Fruit fly (Drosophila melanogaster) whole organism, embryonic: Measurements from ENCODE around the gene RSG7.

ENCODE experiments used
- Adf1 ChIP-seq: fragments of 200-800 bp; sonication (Bioruptor generic); IDR thresholded peaks from 2 replicates; pipeline ENCODE4 v1.3.6; 2022; ENCODE audit warnings: missing biosample characterization, missing genetic modification characterization
- CG10366 ChIP-seq: fragments of 200-800 bp; sonication (Bioruptor generic); IDR thresholded peaks from 2 replicates; pipeline ENCODE4 v1.3.6; 2022; ENCODE audit warnings: missing biosample characterization, missing genetic modification characterization
- CG10543 ChIP-seq: fragments of 200-800 bp; sonication (Bioruptor generic); optimal IDR thresholded peaks from 3 replicates; lab custom pipeline; 2017; ENCODE audit warnings: missing biosample characterization, mild to moderate bottlenecking, missing genetic modification characterization, moderate library complexity
- CG11247 ChIP-seq: fragments of 200-800 bp; sonication (Bioruptor generic); IDR thresholded peaks from 2 replicates; pipeline ENCODE4 v1.3.6; 2022; ENCODE audit warnings: missing biosample characterization, missing genetic modification characterization
- CG11456 ChIP-seq: fragments of 200-800 bp; sonication (Bioruptor generic); IDR thresholded peaks from 3 replicates; pipeline ENCODE4 v1.3.6; 2022; ENCODE audit warnings: missing biosample characterization, missing genetic modification characterization
- CG15479 ChIP-seq: fragments of 200-800 bp; sonication (Bioruptor generic); optimal IDR thresholded peaks from 3 replicates; lab custom pipeline; 2019; ENCODE audit warnings: missing biosample characterization, mild to moderate bottlenecking, missing genetic modification characterization, moderate library complexity
- CG1603 ChIP-seq: fragments of 200-800 bp; sonication (Bioruptor generic); optimal IDR thresholded peaks from 2 replicates; lab custom pipeline; 2019; ENCODE audit warnings: missing biosample characterization, mild to moderate bottlenecking, missing genetic modification characterization, moderate library complexity
- CG17359 ChIP-seq: fragments of 200-800 bp; sonication (Bioruptor generic); optimal IDR thresholded peaks from 3 replicates; lab custom pipeline; 2018; ENCODE audit warnings: missing biosample characterization, mild to moderate bottlenecking, missing genetic modification characterization, moderate library complexity
- CG2116 ChIP-seq: fragments of 200-800 bp; sonication (Bioruptor generic); optimal IDR thresholded peaks from 3 replicates; lab custom pipeline; 2018; ENCODE audit warnings: missing biosample characterization, mild to moderate bottlenecking, missing genetic modification characterization
- CG2712 ChIP-seq: fragments of 200-800 bp; optimal IDR thresholded peaks from 3 replicates; lab custom pipeline; 2019; ENCODE audit warnings: missing biosample characterization, mild to moderate bottlenecking, missing genetic modification characterization, moderate library complexity
- CG34376 ChIP-seq: fragments of 200-800 bp; sonication (Bioruptor generic); optimal IDR thresholded peaks from 2 replicates; lab custom pipeline; 2018; ENCODE audit warnings: missing biosample characterization, mild to moderate bottlenecking, missing genetic modification characterization
- CG4282 ChIP-seq: fragments of 200-800 bp; sonication (Bioruptor generic); optimal IDR thresholded peaks from 2 replicates; lab custom pipeline; 2016; ENCODE audit warnings: missing biosample characterization, missing genetic modification characterization
- CG8281 ChIP-seq: fragments of 200-800 bp; sonication (Bioruptor generic); optimal IDR thresholded peaks from 2 replicates; lab custom pipeline; 2018; ENCODE audit warnings: missing biosample characterization, mild to moderate bottlenecking, missing genetic modification characterization, moderate library complexity
- Camta ChIP-seq: fragments of 200-800 bp; sonication (Bioruptor generic); optimal IDR thresholded peaks from 2 replicates; lab custom pipeline; 2016; ENCODE audit warnings: missing biosample characterization, missing genetic modification characterization
- D19B ChIP-seq: fragments of 200-800 bp; sonication (Bioruptor generic); optimal IDR thresholded peaks from 2 replicates; lab custom pipeline; 2017; ENCODE audit warnings: missing biosample characterization, mild to moderate bottlenecking, missing genetic modification characterization
- Dbx ChIP-seq: fragments of 200-800 bp; sonication (Bioruptor generic); IDR thresholded peaks from 3 replicates; pipeline ENCODE4 v1.3.6; 2022; ENCODE audit warnings: missing biosample characterization, missing genetic modification characterization
- Eip74EF ChIP-seq, 2 experiments: fragments of 200-800 bp in 1 of 2; fragments of >200 bp in 1 of 2; sonication (Bioruptor generic) in 1 of 2; optimal IDR thresholded peaks; 2 replicates each; lab custom pipeline; 2017 to 2019; ENCODE audit warnings: missing biosample characterization in 2 of 2, missing genetic modification characterization in 2 of 2, mild to moderate bottlenecking in 1 of 2, moderate library complexity in 1 of 2
- Ets65A ChIP-seq: fragments of 200-800 bp; sonication (Bioruptor generic); peaks from one replicate; lab custom pipeline; 2016; ENCODE audit warnings: missing biosample characterization, missing genetic modification characterization
- GATAe ChIP-seq: fragments of 200-800 bp; sonication (Bioruptor generic); conservative IDR thresholded peaks from 2 replicates; pipeline ENCODE4 v1.3.6; 2022; ENCODE audit warnings: missing biosample characterization, missing genetic modification characterization
- Gsc ChIP-seq: fragments of 200-800 bp; sonication (Bioruptor generic); IDR thresholded peaks from 2 replicates; pipeline ENCODE4 v1.3.6; 2022; ENCODE audit warnings: missing biosample characterization, missing genetic modification characterization
- Hr78 ChIP-seq, 2 experiments: fragments of 200-800 bp in 1 of 2; fragments of >200 bp in 1 of 2; sonication (Bioruptor generic) in 1 of 2; optimal IDR thresholded peaks; 2 replicates each; lab custom pipeline; 2017 to 2019; ENCODE audit warnings: missing biosample characterization in 2 of 2, missing genetic modification characterization in 2 of 2, mild to moderate bottlenecking in 1 of 2, moderate library complexity in 1 of 2
- Jarid2 ChIP-seq: fragments of 200-800 bp; sonication (Bioruptor generic); optimal IDR thresholded peaks from 3 replicates; lab custom pipeline; 2017; ENCODE audit warnings: mild to moderate bottlenecking, missing biosample characterization, missing genetic modification reagents, missing genetic modification characterization
- Mad ChIP-seq: fragments of 200-800 bp; sonication (Bioruptor generic); optimal IDR thresholded peaks from 2 replicates; lab custom pipeline; 2016; ENCODE audit warnings: missing biosample characterization, missing genetic modification characterization
- Med ChIP-seq: fragments of 200-800 bp; sonication (Bioruptor generic); peaks from one replicate; lab custom pipeline; 2016; ENCODE audit warnings: missing biosample characterization, missing genetic modification characterization, mild to moderate bottlenecking, inconsistent platforms, moderate library complexity
- Nf-YB ChIP-seq: fragments of 200-800 bp; sonication (Bioruptor generic); optimal IDR thresholded peaks from 3 replicates; lab custom pipeline; 2019; ENCODE audit warnings: missing biosample characterization, mild to moderate bottlenecking, missing genetic modification characterization, moderate library complexity
- Side ChIP-seq: fragments of 200-800 bp; sonication (Bioruptor generic); optimal IDR thresholded peaks from 2 replicates; lab custom pipeline; 2016; ENCODE audit warnings: missing biosample characterization, missing genetic modification characterization
- Sin3A ChIP-seq: fragments of >200 bp; optimal IDR thresholded peaks from 2 replicates; lab custom pipeline; 2018
- TFAM ChIP-seq: fragments of 200-800 bp; sonication (Bioruptor generic); optimal IDR thresholded peaks from 2 replicates; lab custom pipeline; 2017; ENCODE audit warnings: missing biosample characterization, missing genetic modification characterization, inconsistent platforms
- Trl ChIP-seq, 3 experiments: fragments of >200 bp in 2 of 3; fragments of 200-800 bp in 1 of 3; sonication (Bioruptor generic) in 1 of 3; optimal IDR thresholded peaks; 2 replicates in 1 of 3; 3 replicates in 2 of 3; lab custom pipeline; 2016 to 2017; ENCODE audit warnings: missing biosample characterization in 1 of 3, missing genetic modification characterization in 1 of 3
- chinmo ChIP-seq: fragments of 200-800 bp; sonication (Bioruptor generic); IDR thresholded peaks from 4 replicates; pipeline ENCODE4 v1.3.6; 2022; ENCODE audit warnings: missing biosample characterization, missing genetic modification characterization; ENCODE audit not compliant: partially characterized antibody
- crol ChIP-seq: fragments of 200-800 bp; sonication (Bioruptor generic); IDR thresholded peaks from 2 replicates; pipeline ENCODE4 v1.3.6; 2022; ENCODE audit warnings: missing biosample characterization, missing genetic modification characterization
- gce ChIP-seq: fragments of 200-800 bp; sonication (Bioruptor generic); IDR thresholded peaks from 3 replicates; pipeline ENCODE4 v1.3.6; 2022; ENCODE audit warnings: missing biosample characterization, missing genetic modification characterization
- grn ChIP-seq: fragments of 200-800 bp; sonication (Bioruptor generic); optimal IDR thresholded peaks from 3 replicates; lab custom pipeline; 2017; ENCODE audit warnings: missing biosample characterization, missing genetic modification characterization
- gro ChIP-seq: fragments of 200-800 bp; sonication (Bioruptor generic); optimal IDR thresholded peaks from 2 replicates; lab custom pipeline; 2016; ENCODE audit warnings: missing biosample characterization, missing genetic modification characterization
- h ChIP-seq: fragments of >200 bp; optimal IDR thresholded peaks from 2 replicates; lab custom pipeline; 2017
- ind ChIP-seq: fragments of 200-800 bp; sonication (Bioruptor generic); optimal IDR thresholded peaks from 3 replicates; lab custom pipeline; 2016; ENCODE audit warnings: missing biosample characterization, missing genetic modification characterization
- mld ChIP-seq: fragments of 200-800 bp; sonication (Bioruptor generic); IDR thresholded peaks from 3 replicates; pipeline ENCODE4 v1.3.6; 2022; ENCODE audit warnings: missing biosample characterization, missing genetic modification characterization; ENCODE audit not compliant: partially characterized antibody
- nom ChIP-seq: fragments of 200-800 bp; sonication (Bioruptor generic); optimal IDR thresholded peaks from 2 replicates; lab custom pipeline; 2017; ENCODE audit warnings: missing biosample characterization, missing genetic modification characterization, mild to moderate bottlenecking, moderate library complexity, missing genetic modification reagents
- pb ChIP-seq: fragments of 200-800 bp; sonication (Bioruptor generic); optimal IDR thresholded peaks from 3 replicates; lab custom pipeline; 2016; ENCODE audit warnings: missing biosample characterization, missing genetic modification characterization
- row ChIP-seq: fragments of 200-800 bp; sonication (Bioruptor generic); IDR thresholded peaks from 3 replicates; pipeline ENCODE4 v1.3.6; 2022; ENCODE audit warnings: missing biosample characterization, missing genetic modification characterization
- sd ChIP-seq: fragments of 200-800 bp; sonication (Bioruptor generic); optimal IDR thresholded peaks from 3 replicates; lab custom pipeline; 2018; ENCODE audit warnings: missing biosample characterization, mild to moderate bottlenecking, missing genetic modification characterization, moderate library complexity
- sens-2 ChIP-seq: fragments of 200-800 bp; sonication (Bioruptor generic); IDR thresholded peaks from 2 replicates; pipeline ENCODE4 v1.3.6; 2022; ENCODE audit warnings: missing biosample characterization, missing genetic modification characterization
- seq ChIP-seq: fragments of 200-800 bp; sonication (Bioruptor generic); IDR thresholded peaks from 2 replicates; pipeline ENCODE4 v1.3.6; 2022; ENCODE audit warnings: missing biosample characterization, missing genetic modification characterization
- slbo ChIP-seq: fragments of 200-800 bp; sonication (Bioruptor generic); IDR thresholded peaks from 2 replicates; pipeline ENCODE4 v1.3.6; 2022; ENCODE audit warnings: missing biosample characterization, missing genetic modification characterization
- so ChIP-seq: fragments of 200-800 bp; sonication (Bioruptor generic); IDR thresholded peaks from 3 replicates; pipeline ENCODE4 v1.3.6; 2022; ENCODE audit warnings: missing biosample characterization, missing genetic modification characterization
- sug ChIP-seq: fragments of 200-800 bp; optimal IDR thresholded peaks from 2 replicates; lab custom pipeline; 2019; ENCODE audit warnings: missing biosample characterization, mild to moderate bottlenecking, missing genetic modification characterization, moderate library complexity
- tup ChIP-seq: fragments of 200-800 bp; sonication (Bioruptor generic); optimal IDR thresholded peaks from 2 replicates; lab custom pipeline; 2016; ENCODE audit warnings: missing biosample characterization, mild to moderate bottlenecking, missing genetic modification characterization, moderate library complexity
- vnd ChIP-seq: fragments of 200-800 bp; sonication (Bioruptor generic); IDR thresholded peaks from 3 replicates; pipeline ENCODE4 v1.3.6; 2022; ENCODE audit warnings: missing biosample characterization, missing genetic modification characterization; ENCODE audit not compliant: partially characterized antibody
- wor ChIP-seq: fragments of 200-800 bp; sonication (Bioruptor generic); IDR thresholded peaks from 2 replicates; pipeline ENCODE4 v1.3.6; 2022; ENCODE audit warnings: missing biosample characterization, missing genetic modification characterization

Gene RSG7

DNA sequence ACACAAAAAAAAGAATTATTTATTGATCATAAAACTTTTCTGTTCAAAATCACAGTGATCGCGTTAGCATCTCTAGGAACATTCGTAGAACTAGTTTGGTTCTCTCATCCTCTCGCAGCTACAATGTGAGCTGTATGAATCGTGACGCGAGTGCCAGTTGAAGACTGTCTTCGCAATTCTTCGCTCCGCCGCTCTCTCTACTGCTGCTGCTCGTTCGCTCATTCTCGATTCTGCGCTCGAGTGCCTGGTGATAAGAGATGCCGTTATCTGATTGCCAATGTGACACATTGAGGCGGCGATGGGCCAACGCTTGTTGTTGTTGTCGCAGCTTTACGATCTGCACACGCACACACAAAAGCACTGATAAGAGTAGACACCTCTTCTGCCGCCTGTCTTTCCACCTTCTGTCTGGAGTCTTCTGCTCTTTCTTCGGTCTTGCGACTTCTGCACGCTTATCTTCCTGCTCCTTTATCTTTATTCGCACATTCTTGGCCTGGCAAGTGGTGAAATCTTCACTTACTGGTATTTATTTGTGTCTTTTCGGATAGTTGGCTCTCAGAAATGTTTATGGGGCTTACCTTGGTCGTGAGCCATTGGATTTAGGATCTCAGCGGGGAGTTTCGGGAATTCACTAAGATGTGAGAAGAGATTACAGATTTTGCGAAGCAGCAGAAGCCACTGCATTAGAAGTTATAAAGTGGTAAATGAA lies 8.0 kb downstream of the RSG7 start (continued):
- no peak for TF ChIP-seq GATAe (GFP tag; lab: Robert Waterston, UW)
- TF ChIP-seq Jarid2 (GFP tag; lab: Kevin White, UChicago): no peak
- peak; percentile 28 for TF ChIP-seq sug
- TF ChIP-seq Ets65A (GFP tag; lab: Kevin White, UChicago): no peak
- peak; percentile 65 for TF ChIP-seq CG8281 (tag; lab: Kevin White, UChicago)
- TF ChIP-seq Trl (optimal IDR thresholded peaks at IDR 0.05; lab: Kevin White, UChicago): peak; percentile 52 to 64
- TF ChIP-seq Trl (GFP tag; optimal IDR thresholded peaks at IDR 0.05; lab: Kevin White, UChicago): no peak
- TF ChIP-seq gro (GFP tag; lab: Kevin White, UChicago): no peak
- TF ChIP-seq sens-2 (GFP tag; lab: Robert Waterston, UW): no peak
- TF ChIP-seq Med (GFP tag; lab: Kevin White, UChicago): peak; percentile 36
- no peak for TF ChIP-seq Dbx (GFP tag; lab: Robert Waterston, UW)
- TF ChIP-seq ind (GFP tag; lab: Kevin White, UChicago): no peak
- TF ChIP-seq Mad (GFP tag; lab: Kevin White, UChicago): no peak
- no peak for TF ChIP-seq CG10543 (GFP tag; lab: Kevin White, UChicago)
- no peak for TF ChIP-seq pb (GFP tag; lab: Kevin White, UChicago)
- no peak for TF ChIP-seq TFAM (GFP tag; lab: Kevin White, UChicago)
- TF ChIP-seq Nf-YB (GFP tag; lab: Kevin White, UChicago): no peak
- TF ChIP-seq CG15479 (GFP tag; lab: Kevin White, UChicago): peak; percentile 15
- TF ChIP-seq CG11456 (GFP tag; lab: Robert Waterston, UW): no peak
- TF ChIP-seq seq (GFP tag; lab: Robert Waterston, UW): no peak
- 0 out of 3 replicates have a peak, but pooled peaks have one; percentile 43 for TF ChIP-seq so (GFP tag; lab: Robert Waterston, UW)
- TF ChIP-seq CG11247 (GFP tag; lab: Robert Waterston, UW): no peak
- TF ChIP-seq sd (tag; lab: Kevin White, UChicago): peak; percentile 63
- TF ChIP-seq mld (GFP tag; lab: Robert Waterston, UW): no peak
- TF ChIP-seq CG2712 (tag; lab: Kevin White, UChicago): no peak
- no peak for TF ChIP-seq CG4282 (GFP tag; lab: Kevin White, UChicago)
- peak; percentile 39; the same call in 1 of the 2 replicates for TF ChIP-seq Adf1 (GFP tag; lab: Robert Waterston, UW)
- peak; percentile 11 for TF ChIP-seq grn (GFP tag; lab: Kevin White, UChicago)
- TF ChIP-seq CG34376 (GFP tag; lab: Kevin White, UChicago): peak; percentile 45

DNA sequence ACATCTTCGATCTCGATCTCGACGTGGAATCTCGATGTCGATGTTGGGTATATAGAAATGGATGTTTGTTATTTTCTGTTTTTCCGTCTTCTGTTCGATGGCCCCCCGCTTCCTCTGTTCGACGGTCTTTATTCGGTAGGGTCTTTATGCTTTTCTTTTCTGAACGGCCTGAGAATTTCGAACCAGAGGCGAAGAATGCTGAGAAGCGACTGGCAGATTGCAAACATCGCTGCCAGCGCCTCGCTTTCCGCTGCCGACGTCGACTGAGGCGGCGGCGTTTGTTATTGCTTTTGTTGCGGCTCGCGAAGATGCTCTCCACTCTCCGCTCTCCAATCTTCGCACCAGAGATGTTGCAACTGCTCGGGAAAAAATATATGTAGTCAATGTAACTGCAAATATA lies 8.9 kb downstream of the RSG7 start, which contains the start of the genes CG13004 and CG46306:
TSS of gene CG13004 (minus strand) at position 217 of the 400 bp plus-strand sequence.
TSS of gene CG46306 (minus strand) at position 217 of the 400 bp plus-strand sequence.
- peak; percentile 27; the same call in 1 of the 2 replicates for TF ChIP-seq slbo (GFP tag; lab: Robert Waterston, UW)
- 0 out of 2 replicates have a peak, but pooled peaks have one; percentile 12 for TF ChIP-seq crol (GFP tag; lab: Robert Waterston, UW)
- no peak for TF ChIP-seq CG17359 (tag; lab: Kevin White, UChicago)
- TF ChIP-seq CG10366: no peak
- peak; percentile 9; the same call in 1 of the 3 replicates for TF ChIP-seq row
- TF ChIP-seq Camta: no peak
- no peak for TF ChIP-seq CG1603
- no peak for TF ChIP-seq Gsc (GFP tag; lab: Robert Waterston, UW)
- TF ChIP-seq tup (GFP tag; lab: Kevin White, UChicago): no peak
- TF ChIP-seq h (lab: Kevin White, UChicago): no peak
- TF ChIP-seq nom: peak; percentile 55
- no peak for TF ChIP-seq CG2116 (GFP tag; lab: Kevin White, UChicago)
- TF ChIP-seq Adf1 (GFP tag; lab: Robert Waterston, UW): peak; percentile 86
- TF ChIP-seq D19B (GFP tag; lab: Kevin White, UChicago): no peak
- TF ChIP-seq wor: no peak
- no peak for TF ChIP-seq Hr78 (GFP tag; optimal IDR thresholded peaks at IDR 0.05; lab: Kevin White, UChicago)
- no peak for TF ChIP-seq Sin3A (lab: Kevin White, UChicago)
- TF ChIP-seq Med (GFP tag; lab: Kevin White, UChicago): peak; percentile 72
- TF ChIP-seq gce (GFP tag; lab: Robert Waterston, UW): no peak
- TF ChIP-seq vnd: no peak
- no peak for TF ChIP-seq Eip74EF (GFP tag; optimal IDR thresholded peaks at IDR 0.05; lab: Kevin White, UChicago)
- peak; percentile 58 for TF ChIP-seq Jarid2 (GFP tag; lab: Kevin White, UChicago)
- TF ChIP-seq Side (GFP tag; lab: Kevin White, UChicago): no peak
- 0 out of 4 replicates have a peak, but pooled peaks have one; percentile 26 for TF ChIP-seq chinmo
